Fruit fly (Drosophila melanogaster): Measurements from ENCODE around the gene Spn.
A peak's percentile ranks its signal among the peaks of the same experiment; 100 is the strongest.

Spn gene

dm6 chr3L:2475564-2476260 is 78.4 kb downstream of the Spn start, which contains the start of gene CG16762 (continued):
- TF ChIP-seq bsh (GFP tag; optimal IDR thresholded peaks at IDR 0.05): peak in 1 of 2 experiments; percentile 76
- peak; percentile 5 for TF ChIP-seq crc (GFP tag; optimal IDR thresholded peaks at IDR 0.05)
- TF ChIP-seq Lim3 (GFP tag; IDR thresholded peaks at IDR 0.05): no peak
- peak; percentile 25 for TF ChIP-seq CG2116 (GFP tag; optimal IDR thresholded peaks at IDR 0.05)
- TF ChIP-seq Ets65A (GFP tag): no peak
- TF ChIP-seq repo (GFP tag; optimal IDR thresholded peaks at IDR 0.05): peak; percentile 33
- TF ChIP-seq CG7963 (GFP tag; IDR thresholded peaks at IDR 0.05; ENCODE audit: partially characterized antibody): no peak
- TF ChIP-seq CG1024 (GFP tag; IDR thresholded peaks at IDR 0.05): no peak; the same call in 1 of the 2 replicates
- no peak for TF ChIP-seq HmgD (GFP tag; optimal IDR thresholded peaks at IDR 0.05)
- TF ChIP-seq eve (GFP tag; optimal IDR thresholded peaks at IDR 0.05): no peak
- peak; percentile 45 for TF ChIP-seq cwo (GFP tag; optimal IDR thresholded peaks at IDR 0.05)
- peak; percentile 68 for TF ChIP-seq CG31365 (tag; optimal IDR thresholded peaks at IDR 0.05)
- TF ChIP-seq CG32532 (GFP tag; IDR thresholded peaks at IDR 0.05): no peak
- TF ChIP-seq kni (GFP tag; optimal IDR thresholded peaks at IDR 0.05): no peak
- TF ChIP-seq CG2120 (GFP tag; optimal IDR thresholded peaks at IDR 0.05): peak; percentile 44
- TF ChIP-seq CG13123 (GFP tag; optimal IDR thresholded peaks at IDR 0.05): peak; percentile 41
- no peak for TF ChIP-seq CG1602 (GFP tag; optimal IDR thresholded peaks at IDR 0.05)
- TF ChIP-seq Bteb2 (GFP tag; optimal IDR thresholded peaks at IDR 0.05): peak; percentile 23
- TF ChIP-seq otp (GFP tag; IDR thresholded peaks at IDR 0.05): 0 out of 3 replicates have a peak, but pooled peaks have one; percentile 38
- TF ChIP-seq mld (GFP tag; IDR thresholded peaks at IDR 0.05; ENCODE audit: partially characterized antibody): no peak
- TF ChIP-seq Fer3 (tag; optimal IDR thresholded peaks at IDR 0.05): peak; percentile 59
- TF ChIP-seq Sry-δ (GFP tag; optimal IDR thresholded peaks at IDR 0.05): peak; percentile 7
- no peak for TF ChIP-seq peb (GFP tag; IDR thresholded peaks at IDR 0.05)
- peak; percentile 38 for TF ChIP-seq Fer2 (tag; optimal IDR thresholded peaks at IDR 0.05)
- peak; percentile 47 for TF ChIP-seq Lhr (GFP tag; optimal IDR thresholded peaks at IDR 0.05)
- TF ChIP-seq GATAe (GFP tag; conservative IDR thresholded peaks at IDR 0.05): no peak
- peak; percentile 79 for TF ChIP-seq CG2678 (tag; optimal IDR thresholded peaks at IDR 0.05)
- TF ChIP-seq Doc3 (GFP tag; IDR thresholded peaks at IDR 0.05; ENCODE audit: partially characterized antibody): no peak
- TF ChIP-seq CG8089 (GFP tag; optimal IDR thresholded peaks at IDR 0.05): peak; percentile 55
- no peak for TF ChIP-seq klu (GFP tag; IDR thresholded peaks at IDR 0.05)
- peak; percentile 33 for TF ChIP-seq CG8944 (GFP tag; optimal IDR thresholded peaks at IDR 0.05)
- TF ChIP-seq fd102C (GFP tag; optimal IDR thresholded peaks at IDR 0.05): no peak
- no peak for TF ChIP-seq Sin3A (optimal IDR thresholded peaks at IDR 0.05)
- TF ChIP-seq Hsf (GFP tag; optimal IDR thresholded peaks at IDR 0.05): peak; percentile 31
- TF ChIP-seq chif (GFP tag; optimal IDR thresholded peaks at IDR 0.05): peak; percentile 39 to 70
- TF ChIP-seq Dad (GFP tag; optimal IDR thresholded peaks at IDR 0.05): no peak
- TF ChIP-seq gsb (GFP tag; IDR thresholded peaks at IDR 0.05): no peak
- peak; percentile 75 for TF ChIP-seq CG1792 (GFP tag; optimal IDR thresholded peaks at IDR 0.05)
- TF ChIP-seq CG15073 (GFP tag; optimal IDR thresholded peaks at IDR 0.05): no peak
- no peak for TF ChIP-seq Hmx (GFP tag; optimal IDR thresholded peaks at IDR 0.05)
- TF ChIP-seq CG9932 (GFP tag; IDR thresholded peaks at IDR 0.05): no peak
- TF ChIP-seq CG34422 (GFP tag; IDR thresholded peaks at IDR 0.05): no peak
- TF ChIP-seq dm (GFP tag; optimal IDR thresholded peaks at IDR 0.05): no peak
- peak; percentile 69 for TF ChIP-seq CG11504 (tag; optimal IDR thresholded peaks at IDR 0.05)
- no peak for TF ChIP-seq pita (GFP tag; optimal IDR thresholded peaks at IDR 0.05)
- TF ChIP-seq gem (tag; optimal IDR thresholded peaks at IDR 0.05): peak; percentile 52
- TF ChIP-seq MTF-1 (GFP tag; optimal IDR thresholded peaks at IDR 0.05; ENCODE audit: borderline replicate concordance): peak; percentile 84
- TF ChIP-seq CG17912 (GFP tag; optimal IDR thresholded peaks at IDR 0.05): peak; percentile 29
- TF ChIP-seq CG12236 (GFP tag; optimal IDR thresholded peaks at IDR 0.05): peak; percentile 76
- TF ChIP-seq D19A (tag; optimal IDR thresholded peaks at IDR 0.05): peak; percentile 25
